Worm (Caenorhabditis elegans): Measurements from ENCODE around the gene rpn-5.

DNA sequence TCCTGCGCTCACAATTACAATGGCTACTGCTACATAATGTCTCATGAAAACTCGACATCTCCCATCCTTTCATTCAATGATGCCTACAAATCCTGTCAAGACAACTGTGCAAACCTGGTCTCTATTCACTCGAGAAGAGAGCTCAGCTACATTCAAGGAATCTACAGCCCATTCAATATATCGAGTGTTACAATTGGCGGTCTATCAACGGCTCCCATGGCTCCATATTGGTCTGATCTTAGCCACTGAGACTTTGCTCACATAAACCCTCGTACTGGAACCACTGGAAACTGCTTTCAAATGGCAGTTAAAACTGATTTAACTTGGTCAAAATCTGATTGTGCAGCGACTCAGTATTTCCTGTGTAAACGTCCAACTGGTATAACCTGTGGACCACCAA, 22.7 kb downstream of the rpn-5 start, which contains the start of gene T05A7.3:
- no peak for TF ChIP-seq dao-5 (tag; optimal IDR thresholded peaks at IDR 0.05)
- no peak for TF ChIP-seq W03F9.2 (tag; optimal IDR thresholded peaks at IDR 0.05)
- no peak for TF ChIP-seq him-1 (tag; optimal IDR thresholded peaks at IDR 0.05)
